Fruit fly (Drosophila melanogaster) ovary, adult (tissue): Measurements from ENCODE around the gene CG8173.

Experiments used
- CG17801 ChIP-seq: fragments of 200-800 bp; optimal IDR thresholded peaks from 2 replicates; lab custom pipeline; 2019; ENCODE audit warnings: missing biosample characterization, mild to moderate bottlenecking, missing genetic modification characterization, moderate library complexity; ENCODE audit not compliant: partially characterized antibody

The CG8173 gene

dm6 chrX:17709546-17710272 is at the start of gene CG8173, which contains the start of gene raskol:
TSS of gene CG8173 (minus strand) at chrX:17709653.
TSS of gene raskol (plus strand) at chrX:17710144.
- no peak for TF ChIP-seq CG17801 (GFP tag; lab: Kevin White, UChicago)

dm6 chrX:17756845-17757244 is 47.4 kb upstream of the CG8173 start:
- no peak for TF ChIP-seq CG17801 (GFP tag; lab: Kevin White, UChicago)

dm6 chrX:17755158-17755557 is 45.7 kb upstream of the CG8173 start:
- no peak for TF ChIP-seq CG17801 (GFP tag; lab: Kevin White, UChicago)

dm6 chrX:17751658-17752057 is 42.2 kb upstream of the CG8173 start:
- no peak for TF ChIP-seq CG17801 (GFP tag; lab: Kevin White, UChicago)

- TF ChIP-seq CG17801 (GFP tag; lab: Kevin White, UChicago): no peak
These were observed 36.4 kb upstream of the CG8173 start for dm6 chrX:17745705-17746416.

- no peak for TF ChIP-seq CG17801 (GFP tag; lab: Kevin White, UChicago)
These were observed 34.1 kb upstream of the CG8173 start for dm6 chrX:17743598-17743997.

dm6 chrX:17742592-17743364 is 33.3 kb upstream of the CG8173 start:
- peak; percentile 81 for TF ChIP-seq CG17801 (GFP tag; lab: Kevin White, UChicago)

- no peak for TF ChIP-seq CG17801 (GFP tag; lab: Kevin White, UChicago)
These were observed 32.4 kb upstream of the CG8173 start for dm6 chrX:17741864-17742297.

dm6 chrX:17741019-17741863 is 31.8 kb upstream of the CG8173 start:
- TF ChIP-seq CG17801 (GFP tag; lab: Kevin White, UChicago): no peak

- no peak for TF ChIP-seq CG17801 (GFP tag; lab: Kevin White, UChicago)
These were observed 30.5 kb upstream of the CG8173 start for dm6 chrX:17739974-17740373.

- TF ChIP-seq CG17801 (GFP tag; lab: Kevin White, UChicago): peak; percentile 41
These were observed 29.5 kb upstream of the CG8173 start for dm6 chrX:17738989-17739388.

- TF ChIP-seq CG17801 (GFP tag; lab: Kevin White, UChicago): no peak
These were observed 29.0 kb upstream of the CG8173 start for dm6 chrX:17738474-17738838.

dm6 chrX:17737812-17738473 is 28.5 kb upstream of the CG8173 start:
- peak; percentile 38 for TF ChIP-seq CG17801 (GFP tag; lab: Kevin White, UChicago)
